Fruit fly (Drosophila melanogaster) whole organism, wandering third instar larva: ENCODE results near the gene Plap.

Source experiments
- Abd-B ChIP-seq: fragments of >200 bp; optimal IDR thresholded peaks from 2 replicates; lab custom pipeline; 2017; ENCODE audit warnings: missing biosample characterization, missing genetic modification characterization
- Dfd ChIP-seq: fragments of >200 bp; optimal IDR thresholded peaks from 2 replicates; lab custom pipeline; 2017; ENCODE audit warnings: missing biosample characterization, missing genetic modification characterization
- Hnf4 ChIP-seq: fragments of 200-800 bp; sonication (Bioruptor generic); optimal IDR thresholded peaks from 2 replicates; lab custom pipeline; 2016; ENCODE audit warnings: missing biosample characterization, mild to moderate bottlenecking, missing genetic modification characterization
- Hr78 ChIP-seq: fragments of >200 bp; optimal IDR thresholded peaks from 2 replicates; lab custom pipeline; 2017; ENCODE audit warnings: missing biosample characterization, missing genetic modification characterization
- Jra ChIP-seq: sonication (Bioruptor generic); optimal IDR thresholded peaks from 2 replicates; lab custom pipeline; 2016; ENCODE audit warnings: missing biosample characterization, missing genetic modification characterization
- Myc ChIP-seq: fragments of >200 bp; optimal IDR thresholded peaks from 2 replicates; lab custom pipeline; 2017
- OdsH ChIP-seq: fragments of 200-800 bp; sonication (Bioruptor generic); optimal IDR thresholded peaks from 2 replicates; lab custom pipeline; 2016; ENCODE audit warnings: missing biosample characterization, mild to moderate bottlenecking, missing genetic modification characterization
- Rel ChIP-seq, 2 experiments: fragments of 200-800 bp; sonication (Bioruptor generic) in 1 of 2; optimal IDR thresholded peaks; 2 replicates in 1 of 2; 3 replicates in 1 of 2; lab custom pipeline; 2016 to 2019; ENCODE audit warnings: mild to moderate bottlenecking in 2 of 2, missing biosample characterization in 2 of 2, missing genetic modification characterization in 2 of 2, moderate library complexity in 1 of 2
- h ChIP-seq: fragments of 200-800 bp; sonication (Bioruptor generic); optimal IDR thresholded peaks from 3 replicates; lab custom pipeline; 2016; ENCODE audit warnings: missing biosample characterization, mild to moderate bottlenecking, missing genetic modification characterization
- lola ChIP-seq: fragments of >200 bp; optimal IDR thresholded peaks from 2 replicates; lab custom pipeline; 2017; ENCODE audit warnings: missing biosample characterization, missing genetic modification characterization
- woc ChIP-seq: sonication (Bioruptor generic); optimal IDR thresholded peaks from 2 replicates; lab custom pipeline; 2016; ENCODE audit warnings: missing biosample characterization, mild to moderate bottlenecking, missing genetic modification characterization

dm6 chr2L:1217033-1217612 is 47.0 kb upstream of the Plap start:
- TF ChIP-seq Dfd (GFP tag; lab: Kevin White, UChicago) (no peak), Hnf4 (GFP tag; lab: Kevin White, UChicago) (no peak), Jra (GFP tag; lab: Kevin White, UChicago) (no peak), Hr78 (GFP tag; lab: Kevin White, UChicago) (no peak), Abd-B (GFP tag; lab: Kevin White, UChicago) (no peak), OdsH (GFP tag; lab: Kevin White, UChicago) (no peak), Rel (GFP tag; optimal IDR thresholded peaks at IDR 0.05; lab: Kevin White, UChicago) (no peak), Rel (tag; optimal IDR thresholded peaks at IDR 0.05; lab: Kevin White, UChicago) (no peak), lola (GFP tag; lab: Kevin White, UChicago) (no peak), Myc (no peak), h (GFP tag; lab: Kevin White, UChicago) (no peak), woc (no peak)
